Worm (Caenorhabditis elegans): ENCODE results near the gene mtrr-1.

- no peak for TF ChIP-seq him-1 (tag; optimal IDR thresholded peaks at IDR 0.05)
- TF ChIP-seq W03F9.2 (tag; optimal IDR thresholded peaks at IDR 0.05), result no peak
- no peak for TF ChIP-seq dao-5 (tag; optimal IDR thresholded peaks at IDR 0.05)
These were observed 19.8 kb downstream of the mtrr-1 start for ce11 chrII:9305575-9305974.

Measured in whole organism, L4/young adult.